Fruit fly (Drosophila melanogaster) whole organism, wandering third instar larva: ENCODE data around the gene fipi.

Experiments used
- Dfd ChIP-seq: fragments of >200 bp; optimal IDR thresholded peaks from 2 replicates; lab custom pipeline; 2017; ENCODE audit warnings: missing biosample characterization, missing genetic modification characterization
- Hr83 ChIP-seq: fragments of 200-300 bp; sonication (Bioruptor generic); optimal IDR thresholded peaks from 2 replicates; lab custom pipeline; 2016; ENCODE audit warnings: missing biosample characterization, mild to moderate bottlenecking, missing genetic modification characterization, moderate library complexity; ENCODE audit not compliant: poor library complexity, severe bottlenecking
- br ChIP-seq: fragments of 200-800 bp; sonication (Bioruptor generic); optimal IDR thresholded peaks from 2 replicates; lab custom pipeline; 2016; ENCODE audit warnings: missing biosample characterization, missing genetic modification characterization
- foxo ChIP-seq, 2 experiments: fragments of 200-800 bp; sonication (Bioruptor generic); optimal IDR thresholded peaks; 2 replicates in 1 of 2; 3 replicates in 1 of 2; lab custom pipeline; 2016 to 2017; ENCODE audit warnings: missing biosample characterization in 2 of 2, missing genetic modification characterization in 2 of 2
- fru ChIP-seq: fragments of 200-800 bp; sonication (Bioruptor generic); optimal IDR thresholded peaks from 3 replicates; lab custom pipeline; 2016; ENCODE audit warnings: missing biosample characterization, mild to moderate bottlenecking, missing genetic modification characterization
- pan ChIP-seq: fragments of >200 bp; optimal IDR thresholded peaks from 2 replicates; lab custom pipeline; 2017
- sv ChIP-seq: fragments of 200-800 bp; sonication (Bioruptor generic); optimal IDR thresholded peaks from 3 replicates; lab custom pipeline; 2016; ENCODE audit warnings: missing biosample characterization, missing genetic modification characterization
- tai ChIP-seq: sonication (Bioruptor generic); optimal IDR thresholded peaks from 2 replicates; lab custom pipeline; 2016; ENCODE audit warnings: missing biosample characterization, missing genetic modification characterization
- woc ChIP-seq: sonication (Bioruptor generic); optimal IDR thresholded peaks from 2 replicates; lab custom pipeline; 2016; ENCODE audit warnings: missing biosample characterization, mild to moderate bottlenecking, missing genetic modification characterization

DNA sequence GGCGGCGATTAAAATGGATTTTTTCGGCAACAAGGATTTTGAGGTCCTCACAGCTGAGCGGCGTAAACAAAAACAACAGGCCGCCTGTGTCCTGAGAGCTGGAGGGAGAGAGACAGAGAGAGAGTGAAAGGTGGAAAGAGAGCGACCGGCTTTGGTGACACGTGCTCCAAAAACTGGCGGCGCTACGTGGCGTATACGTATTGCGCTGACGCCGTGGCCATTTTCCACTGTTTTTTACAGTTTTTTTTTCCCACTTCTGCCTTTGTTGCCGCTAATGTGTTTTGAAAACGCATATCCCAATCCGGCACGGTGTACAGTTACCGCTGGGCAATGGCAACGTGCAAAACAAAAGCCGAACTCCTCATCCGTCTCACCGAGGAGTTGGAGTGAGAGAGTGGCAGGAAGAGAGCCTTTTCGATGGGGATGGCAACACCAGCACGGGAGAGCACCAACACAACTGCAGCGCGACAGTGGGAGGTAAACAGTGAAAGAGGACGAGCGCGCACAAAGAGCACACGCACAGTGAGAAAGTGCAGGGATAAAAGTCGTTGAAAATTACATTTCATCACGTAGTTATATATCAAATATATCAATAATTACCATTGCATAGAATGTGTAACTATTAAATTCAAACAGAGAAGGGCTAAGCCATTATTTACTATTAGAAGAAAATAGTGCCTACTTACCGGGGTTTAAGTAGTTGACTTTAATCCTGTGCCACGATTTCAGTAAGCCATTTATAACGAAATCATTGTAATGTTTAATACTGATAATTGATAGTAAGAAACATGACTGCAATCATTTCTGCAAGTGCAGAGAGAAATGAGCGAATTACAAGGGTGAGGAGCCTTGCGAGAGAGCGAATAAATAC is 26.8 kb upstream of the fipi start:
- TF ChIP-seq Dfd: no peak
- TF ChIP-seq sv: no peak
- TF ChIP-seq fru (GFP tag; lab: Kevin White, UChicago): peak; percentile 80
- TF ChIP-seq foxo (GFP tag; optimal IDR thresholded peaks at IDR 0.05; lab: Kevin White, UChicago): peak in 1 of 2 experiments; percentile 82
- peak; percentile 65 for TF ChIP-seq tai (GFP tag; lab: Kevin White, UChicago)
- TF ChIP-seq Hr83 (GFP tag; lab: Kevin White, UChicago): no peak
- no peak for TF ChIP-seq pan (lab: Kevin White, UChicago)
- peak; percentile 68 for TF ChIP-seq br
- TF ChIP-seq woc (GFP tag; lab: Kevin White, UChicago): no peak
